Worm (Caenorhabditis elegans): ENCODE results near the gene gmeb-1.

- TF ChIP-seq die-1 (tag; optimal IDR thresholded peaks at IDR 0.05) = no peak
- no peak for TF ChIP-seq sea-2 (GFP tag; IDR thresholded peaks at IDR 0.05)
- TF ChIP-seq ztf-22 (GFP tag; optimal IDR thresholded peaks at IDR 0.05) = no peak
- no peak for TF ChIP-seq somi-1 (GFP tag; optimal IDR thresholded peaks at IDR 0.05)
- no peak for TF ChIP-seq rec-8 (tag; optimal IDR thresholded peaks at IDR 0.05)
- TF ChIP-seq dpl-1 (GFP tag; optimal IDR thresholded peaks at IDR 0.05) = no peak
- no peak for TF ChIP-seq hlh-26 (GFP tag; conservative IDR thresholded peaks at IDR 0.05)
Measured at ce11 chrII:23739-24138, 4.4 kb downstream of the gmeb-1 start.

All from whole organism, young adult.